Fruit fly (Drosophila melanogaster) whole organism, embryonic: ENCODE results near the gene Fum1.

Experiments
- ATbp ChIP-seq: fragments of 200-800 bp; sonication (Bioruptor generic); optimal IDR thresholded peaks from 2 replicates; lab custom pipeline; 2017; ENCODE audit warnings: missing biosample characterization, mild to moderate bottlenecking, missing genetic modification characterization, missing genetic modification reagents
- Bteb2 ChIP-seq: fragments of 200-800 bp; sonication (Bioruptor generic); optimal IDR thresholded peaks from 2 replicates; lab custom pipeline; 2016; ENCODE audit warnings: missing biosample characterization, missing genetic modification characterization
- CG10431 ChIP-seq: fragments of 200-800 bp; sonication (Bioruptor generic); optimal IDR thresholded peaks from 3 replicates; lab custom pipeline; 2018; ENCODE audit warnings: missing biosample characterization, mild to moderate bottlenecking, missing genetic modification characterization
- CG10462 ChIP-seq: fragments of 200-800 bp; sonication (Bioruptor generic); optimal IDR thresholded peaks from 2 replicates; lab custom pipeline; 2016; ENCODE audit warnings: missing biosample characterization, missing genetic modification characterization
- CG10543 ChIP-seq: fragments of 200-800 bp; sonication (Bioruptor generic); optimal IDR thresholded peaks from 3 replicates; lab custom pipeline; 2017; ENCODE audit warnings: missing biosample characterization, mild to moderate bottlenecking, missing genetic modification characterization, moderate library complexity
- CG12769 ChIP-seq: fragments of 200-800 bp; sonication (Bioruptor generic); optimal IDR thresholded peaks from 2 replicates; lab custom pipeline; 2019; ENCODE audit warnings: missing biosample characterization, mild to moderate bottlenecking, missing genetic modification characterization, moderate library complexity
- CG13894 ChIP-seq: fragments of 200-800 bp; sonication (Bioruptor generic); optimal IDR thresholded peaks from 3 replicates; lab custom pipeline; 2018; ENCODE audit warnings: missing biosample characterization, mild to moderate bottlenecking, missing genetic modification characterization, moderate library complexity
- CG15514 ChIP-seq: fragments of 200-800 bp; sonication (Bioruptor generic); optimal IDR thresholded peaks from 3 replicates; lab custom pipeline; 2017; ENCODE audit warnings: missing biosample characterization, missing genetic modification characterization, mild to moderate bottlenecking, moderate library complexity, missing genetic modification reagents
- CG1603 ChIP-seq: fragments of 200-800 bp; sonication (Bioruptor generic); optimal IDR thresholded peaks from 2 replicates; lab custom pipeline; 2019; ENCODE audit warnings: missing biosample characterization, mild to moderate bottlenecking, missing genetic modification characterization, moderate library complexity
- CG1792 ChIP-seq: fragments of 200-800 bp; sonication (Bioruptor generic); optimal IDR thresholded peaks from 2 replicates; lab custom pipeline; 2016; ENCODE audit warnings: missing biosample characterization, missing genetic modification characterization
- CG18262 ChIP-seq: fragments of 200-800 bp; optimal IDR thresholded peaks from 3 replicates; lab custom pipeline; 2019; ENCODE audit warnings: missing biosample characterization, mild to moderate bottlenecking, missing genetic modification characterization, moderate library complexity
- CG2199 ChIP-seq: fragments of 200-800 bp; sonication (Bioruptor generic); IDR thresholded peaks from 3 replicates; pipeline ENCODE4 v1.3.6; 2022; ENCODE audit warnings: missing biosample characterization, missing genetic modification characterization
- CG2678 ChIP-seq: fragments of 200-800 bp; sonication (Bioruptor generic); optimal IDR thresholded peaks from 3 replicates; lab custom pipeline; 2019; ENCODE audit warnings: missing biosample characterization, mild to moderate bottlenecking, missing genetic modification characterization, moderate library complexity
- CG33213 ChIP-seq: fragments of 200-800 bp; sonication (Bioruptor generic); optimal IDR thresholded peaks from 3 replicates; lab custom pipeline; 2016; ENCODE audit warnings: missing biosample characterization, missing genetic modification characterization
- CG4360 ChIP-seq: fragments of 200-800 bp; sonication (Bioruptor generic); IDR thresholded peaks from 2 replicates; pipeline ENCODE4 v1.3.6; 2022; ENCODE audit warnings: missing biosample characterization, missing genetic modification characterization
- CG5180 ChIP-seq: fragments of 200-800 bp; sonication (Bioruptor generic); optimal IDR thresholded peaks from 3 replicates; lab custom pipeline; 2017; ENCODE audit warnings: missing biosample characterization, missing genetic modification characterization, mild to moderate bottlenecking, moderate library complexity, missing genetic modification reagents
- CG8290 ChIP-seq, 3 experiments: fragments of 200-800 bp; sonication (Bioruptor generic); optimal IDR thresholded peaks; 2 replicates each; lab custom pipeline; 2016 to 2019; ENCODE audit warnings: missing biosample characterization in 3 of 3, missing genetic modification characterization in 3 of 3, mild to moderate bottlenecking in 2 of 3, moderate library complexity in 1 of 3
- CG8388 ChIP-seq: fragments of 200-800 bp; sonication (Bioruptor generic); optimal IDR thresholded peaks from 2 replicates; lab custom pipeline; 2019; ENCODE audit warnings: missing biosample characterization, mild to moderate bottlenecking, missing genetic modification characterization, moderate library complexity
- Deaf1 ChIP-seq: fragments of 200-800 bp; optimal IDR thresholded peaks from 3 replicates; lab custom pipeline; 2019; ENCODE audit warnings: missing biosample characterization, mild to moderate bottlenecking, missing genetic modification characterization, moderate library complexity
- Fer1 ChIP-seq: fragments of 200-800 bp; sonication (Bioruptor generic); optimal IDR thresholded peaks from 2 replicates; lab custom pipeline; 2017; ENCODE audit warnings: missing biosample characterization, mild to moderate bottlenecking, missing genetic modification characterization
- Hmr ChIP-seq: fragments of 200-800 bp; sonication (Bioruptor generic); optimal IDR thresholded peaks from 3 replicates; lab custom pipeline; 2017; ENCODE audit warnings: mild to moderate bottlenecking, missing biosample characterization, missing genetic modification reagents, missing genetic modification characterization
- Med ChIP-seq: fragments of 200-800 bp; sonication (Bioruptor generic); peaks from one replicate; lab custom pipeline; 2016; ENCODE audit warnings: missing biosample characterization, missing genetic modification characterization, mild to moderate bottlenecking, inconsistent platforms, moderate library complexity
- NFAT ChIP-seq: fragments of 200-800 bp; sonication (Bioruptor generic); IDR thresholded peaks from 2 replicates; pipeline ENCODE4 v1.3.6; 2022; ENCODE audit warnings: missing biosample characterization, missing genetic modification characterization
- Nf-YA ChIP-seq: fragments of 200-800 bp; sonication (Bioruptor generic); IDR thresholded peaks from 2 replicates; pipeline ENCODE4 v1.3.6; 2022; ENCODE audit warnings: missing biosample characterization, missing genetic modification characterization
- Pdp1 ChIP-seq, 2 experiments: fragments of 200-800 bp; sonication (Bioruptor generic); optimal IDR thresholded peaks; 3 replicates each; lab custom pipeline; 2016; ENCODE audit warnings: missing biosample characterization in 2 of 2, missing genetic modification characterization in 2 of 2, mild to moderate bottlenecking in 1 of 2, moderate library complexity in 1 of 2
- Poxn ChIP-seq: fragments of 200-800 bp; sonication (Bioruptor generic); IDR thresholded peaks from 2 replicates; pipeline ENCODE4 v1.3.6; 2022; ENCODE audit warnings: missing biosample characterization, missing genetic modification characterization
- caup ChIP-seq: fragments of 200-800 bp; sonication (Bioruptor generic); optimal IDR thresholded peaks from 3 replicates; lab custom pipeline; 2017; ENCODE audit warnings: missing biosample characterization, mild to moderate bottlenecking, missing genetic modification characterization, moderate library complexity; ENCODE audit not compliant: severe bottlenecking
- cg ChIP-seq: fragments of 200-800 bp; sonication (Bioruptor generic); optimal IDR thresholded peaks from 3 replicates; lab custom pipeline; 2019; ENCODE audit warnings: missing biosample characterization, mild to moderate bottlenecking, missing genetic modification characterization, moderate library complexity
- chinmo ChIP-seq: fragments of 200-800 bp; sonication (Bioruptor generic); IDR thresholded peaks from 4 replicates; pipeline ENCODE4 v1.3.6; 2022; ENCODE audit warnings: missing biosample characterization, missing genetic modification characterization; ENCODE audit not compliant: partially characterized antibody
- crol ChIP-seq: fragments of 200-800 bp; sonication (Bioruptor generic); IDR thresholded peaks from 2 replicates; pipeline ENCODE4 v1.3.6; 2022; ENCODE audit warnings: missing biosample characterization, missing genetic modification characterization
- dm ChIP-seq: fragments of 200-800 bp; sonication (Bioruptor generic); optimal IDR thresholded peaks from 3 replicates; lab custom pipeline; 2016; ENCODE audit warnings: missing biosample characterization, missing genetic modification characterization
- exex ChIP-seq: fragments of 200-800 bp; sonication (Bioruptor generic); optimal IDR thresholded peaks from 4 replicates; lab custom pipeline; 2018; ENCODE audit warnings: missing biosample characterization, mild to moderate bottlenecking, missing genetic modification characterization, moderate library complexity
- grau ChIP-seq: fragments of 200-800 bp; optimal IDR thresholded peaks from 3 replicates; lab custom pipeline; 2019; ENCODE audit warnings: missing biosample characterization, mild to moderate bottlenecking, missing genetic modification characterization, moderate library complexity
- h ChIP-seq: fragments of >200 bp; optimal IDR thresholded peaks from 2 replicates; lab custom pipeline; 2017
- ham ChIP-seq: fragments of 200-800 bp; sonication (Bioruptor generic); IDR thresholded peaks from 2 replicates; pipeline ENCODE4 v1.3.6; 2022; ENCODE audit warnings: missing biosample characterization, missing genetic modification characterization
- inv ChIP-seq: fragments of 200-800 bp; sonication (Bioruptor generic); IDR thresholded peaks from 2 replicates; pipeline ENCODE4 v1.3.6; 2022; ENCODE audit warnings: missing biosample characterization, missing genetic modification characterization; ENCODE audit not compliant: partially characterized antibody
- jumu ChIP-seq: fragments of 200-800 bp; sonication (Bioruptor generic); optimal IDR thresholded peaks from 3 replicates; lab custom pipeline; 2016; ENCODE audit warnings: missing biosample characterization, missing genetic modification characterization
- kni ChIP-seq: fragments of 200-800 bp; sonication (Bioruptor generic); optimal IDR thresholded peaks from 3 replicates; lab custom pipeline; 2017; ENCODE audit warnings: mild to moderate bottlenecking, missing biosample characterization, missing genetic modification reagents, missing genetic modification characterization
- lab ChIP-seq: fragments of 200-800 bp; sonication (Bioruptor generic); optimal IDR thresholded peaks from 3 replicates; lab custom pipeline; 2017; ENCODE audit warnings: missing biosample characterization, missing genetic modification characterization, mild to moderate bottlenecking, moderate library complexity, missing genetic modification reagents
- mirr ChIP-seq: fragments of 200-800 bp; sonication (Bioruptor generic); optimal IDR thresholded peaks from 3 replicates; lab custom pipeline; 2018; ENCODE audit warnings: missing biosample characterization, mild to moderate bottlenecking, missing genetic modification characterization
- nerfin-1 ChIP-seq: fragments of 200-800 bp; sonication (Bioruptor generic); optimal IDR thresholded peaks from 3 replicates; lab custom pipeline; 2019; ENCODE audit warnings: missing biosample characterization, mild to moderate bottlenecking, missing genetic modification characterization, moderate library complexity
- onecut ChIP-seq: fragments of 200-800 bp; sonication (Bioruptor generic); IDR thresholded peaks from 2 replicates; pipeline ENCODE4 v1.3.6; 2022; ENCODE audit warnings: missing biosample characterization, missing genetic modification characterization
- psq ChIP-seq: fragments of 200-800 bp; sonication (Bioruptor generic); optimal IDR thresholded peaks from 2 replicates; lab custom pipeline; 2017; ENCODE audit warnings: missing biosample characterization, missing genetic modification characterization
- sd ChIP-seq: fragments of 200-800 bp; sonication (Bioruptor generic); optimal IDR thresholded peaks from 3 replicates; lab custom pipeline; 2018; ENCODE audit warnings: missing biosample characterization, mild to moderate bottlenecking, missing genetic modification characterization, moderate library complexity
- sens-2 ChIP-seq: fragments of 200-800 bp; sonication (Bioruptor generic); IDR thresholded peaks from 2 replicates; pipeline ENCODE4 v1.3.6; 2022; ENCODE audit warnings: missing biosample characterization, missing genetic modification characterization
- seq ChIP-seq: fragments of 200-800 bp; sonication (Bioruptor generic); IDR thresholded peaks from 2 replicates; pipeline ENCODE4 v1.3.6; 2022; ENCODE audit warnings: missing biosample characterization, missing genetic modification characterization
- twi ChIP-seq: fragments of 200-800 bp; optimal IDR thresholded peaks from 2 replicates; lab custom pipeline; 2019; ENCODE audit warnings: missing biosample characterization, mild to moderate bottlenecking, missing genetic modification characterization, moderate library complexity
- usp ChIP-seq: fragments of >200 bp; optimal IDR thresholded peaks from 2 replicates; lab custom pipeline; 2017; ENCODE audit warnings: missing biosample characterization, missing genetic modification characterization

Fum1 gene

DNA sequence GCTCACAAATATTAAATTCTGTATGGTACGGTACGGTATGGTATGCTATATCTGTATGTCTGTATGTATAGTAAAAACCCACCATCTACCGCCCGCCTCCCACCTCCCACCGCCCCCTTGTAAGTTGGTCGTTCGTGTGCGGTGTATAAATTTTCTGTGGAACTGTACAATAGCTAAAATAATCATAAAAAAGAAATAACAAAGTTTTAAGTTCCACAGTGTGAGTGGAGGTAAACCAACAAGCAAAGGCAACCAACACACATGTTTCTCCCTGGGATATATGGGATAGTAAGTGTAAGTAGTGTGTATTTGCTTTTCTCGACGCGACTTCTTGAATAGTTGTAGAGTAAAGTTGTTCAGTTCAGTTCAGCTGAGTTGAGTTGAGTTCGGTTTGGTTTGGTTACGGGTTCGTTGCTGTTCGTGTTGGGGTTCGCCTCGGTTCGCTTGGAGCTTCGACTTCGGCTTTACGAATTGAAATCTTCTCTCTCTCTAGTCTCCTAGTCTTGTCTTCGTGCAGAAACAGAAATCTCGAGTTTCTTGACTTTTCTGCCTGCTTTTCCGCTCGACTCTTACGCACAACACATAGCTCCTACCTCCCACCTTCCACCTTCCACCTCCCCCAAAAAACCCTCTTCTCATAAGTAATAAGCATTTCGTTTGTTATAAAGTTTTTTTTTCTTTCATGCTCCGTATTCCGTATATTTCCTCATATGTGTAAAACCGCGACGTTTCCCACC, 28.5 kb downstream of the Fum1 start:
- TF ChIP-seq CG15514 (GFP tag; lab: Kevin White, UChicago) (peak; percentile 24), CG1792 (GFP tag; lab: Kevin White, UChicago) (no peak), Deaf1 (tag; lab: Kevin White, UChicago) (peak; percentile 89), sens-2 (GFP tag; lab: Robert Waterston, UW) (no peak), CG1603 (tag; lab: Kevin White, UChicago) (peak; percentile 6), CG2678 (peak; percentile 22), onecut (no peak), ATbp (GFP tag; lab: Kevin White, UChicago) (peak; percentile 8), dm (no peak), Poxn (GFP tag; lab: Robert Waterston, UW) (no peak), psq (GFP tag; lab: Kevin White, UChicago) (peak; percentile 31), nerfin-1 (tag; lab: Kevin White, UChicago) (no peak), mirr (GFP tag; lab: Kevin White, UChicago) (peak; percentile 59), CG13894 (tag; lab: Kevin White, UChicago) (peak; percentile 52), Nf-YA (no peak), exex (tag; lab: Kevin White, UChicago) (peak; percentile 18), Bteb2 (GFP tag; lab: Kevin White, UChicago) (no peak), lab (peak; percentile 49), CG18262 (no peak), Pdp1 (GFP tag; optimal IDR thresholded peaks at IDR 0.05; lab: Kevin White, UChicago) (peak in 1 of 2 experiments; percentile 14), CG8388 (peak; percentile 83), ham (GFP tag; lab: Robert Waterston, UW) (no peak), Med (GFP tag; lab: Kevin White, UChicago) (peak; percentile 6), caup (GFP tag; lab: Kevin White, UChicago) (peak; percentile 20), CG10462 (GFP tag; lab: Kevin White, UChicago) (no peak), cg (GFP tag; lab: Kevin White, UChicago) (peak; percentile 46), CG5180 (GFP tag; lab: Kevin White, UChicago) (peak; percentile 97), Hmr (GFP tag; lab: Kevin White, UChicago) (peak; percentile 27), CG12769 (tag; lab: Kevin White, UChicago) (peak; percentile 91), CG10543 (GFP tag; lab: Kevin White, UChicago) (peak; percentile 37), grau (tag; lab: Kevin White, UChicago) (peak; percentile 16), twi (tag; lab: Kevin White, UChicago) (peak; percentile 34), h (lab: Kevin White, UChicago) (no peak), kni (GFP tag; lab: Kevin White, UChicago) (peak; percentile 39), NFAT (0 out of 2 replicates have a peak, but pooled peaks have one; percentile 12), CG4360 (no peak), seq (GFP tag; lab: Robert Waterston, UW) (no peak), jumu (GFP tag; lab: Kevin White, UChicago) (no peak), crol (GFP tag; lab: Robert Waterston, UW) (peak; percentile 74), CG2199 (peak; percentile 44; the same call in 1 of the 3 replicates), CG8290 (GFP tag; optimal IDR thresholded peaks at IDR 0.05; lab: Kevin White, UChicago) (no peak), CG8290 (tag; optimal IDR thresholded peaks at IDR 0.05; lab: Kevin White, UChicago) (peak in 1 of 2 experiments; percentile 32), chinmo (GFP tag; lab: Robert Waterston, UW) (0 out of 4 replicates have a peak, but pooled peaks have one; percentile 49), usp (no peak), CG33213 (GFP tag; lab: Kevin White, UChicago) (no peak), Fer1 (GFP tag; lab: Kevin White, UChicago) (peak; percentile 31), sd (tag; lab: Kevin White, UChicago) (peak; percentile 36), inv (GFP tag; lab: Robert Waterston, UW) (no peak), CG10431 (GFP tag; lab: Kevin White, UChicago) (no peak)
